Fruit fly (Drosophila melanogaster) whole organism: ENCODE data around the gene CG17195.

Source experiments
- CG8478 ChIP-seq: fragments of >200 bp; optimal IDR thresholded peaks from 2 replicates; lab custom pipeline; 2018; ENCODE audit warnings: inconsistent platforms
- EcR ChIP-seq, 2 experiments: fragments of >200 bp; optimal IDR thresholded peaks; 2 replicates each; lab custom pipeline; 2017; ENCODE audit warnings: missing biosample characterization in 2 of 2, missing genetic modification characterization in 2 of 2, missing genetic modification reagents in 2 of 2
- pan ChIP-seq: fragments of >200 bp; optimal IDR thresholded peaks from 2 replicates; lab custom pipeline; 2017
- psq ChIP-seq: fragments of >200 bp; optimal IDR thresholded peaks from 2 replicates; lab custom pipeline; 2017

- no peak for TF ChIP-seq pan (lab: Kevin White, UChicago)
- TF ChIP-seq psq (lab: Kevin White, UChicago) = no peak
- TF ChIP-seq CG8478 (lab: Kevin White, UChicago) = no peak
- no peak for TF ChIP-seq EcR (GFP tag; optimal IDR thresholded peaks at IDR 0.05; lab: Kevin White, UChicago)
Measured at dm6 chr3R:25776137-25776536, 861 bp downstream of the CG17195 start, which contains the start of gene CG17196.
